Worm (Caenorhabditis elegans) whole organism, early embryonic: ENCODE results near the gene C55A6.12.

Experiments used
- B0310.2 ChIP-seq: sonication (generic microtip); optimal IDR thresholded peaks from 2 replicates; lab custom pipeline; 2016; ENCODE audit warnings: mild to moderate bottlenecking, missing genetic modification characterization, missing compliant biosample characterization
- ama-1 ChIP-seq: fragments of 150-350 bp; optimal IDR thresholded peaks from 2 replicates; lab custom pipeline; 2014
- ceh-36 ChIP-seq: sonication (generic microtip); optimal IDR thresholded peaks from 2 replicates; lab custom pipeline; 2016; ENCODE audit warnings: missing genetic modification characterization, inconsistent platforms, missing compliant biosample characterization
- ets-7 ChIP-seq: sonication (generic microtip); optimal IDR thresholded peaks from 2 replicates; lab custom pipeline; 2016; ENCODE audit warnings: missing genotype, missing genetic modification characterization, missing compliant biosample characterization
- flt-1 ChIP-seq: fragments of 200-800 bp; sonication (Bioruptor generic); IDR thresholded peaks from 2 replicates; pipeline ENCODE4 v1.3.6; 2022; ENCODE audit warnings: missing genetic modification characterization, missing compliant biosample characterization
- tbx-11 ChIP-seq: fragments of 200-800 bp; sonication (Bioruptor generic); IDR thresholded peaks from 2 replicates; pipeline ENCODE4 v1.3.6; 2022; ENCODE audit warnings: missing genetic modification characterization, missing compliant biosample characterization

ce11 chrV:11529541-11529940 is 26.6 kb upstream of the C55A6.12 start:
- TF ChIP-seq ama-1 (lab: Kevin White, UChicago) (no peak), B0310.2 (tag; lab: Kevin White, UChicago) (no peak), tbx-11 (GFP tag; lab: Robert Waterston, UW) (no peak), ets-7 (tag; lab: Kevin White, UChicago) (no peak), ceh-36 (no peak), flt-1 (GFP tag; lab: Robert Waterston, UW) (no peak)
